Worm (Caenorhabditis elegans): ENCODE measurements around the gene swsn-1.

The swsn-1 gene

DNA sequence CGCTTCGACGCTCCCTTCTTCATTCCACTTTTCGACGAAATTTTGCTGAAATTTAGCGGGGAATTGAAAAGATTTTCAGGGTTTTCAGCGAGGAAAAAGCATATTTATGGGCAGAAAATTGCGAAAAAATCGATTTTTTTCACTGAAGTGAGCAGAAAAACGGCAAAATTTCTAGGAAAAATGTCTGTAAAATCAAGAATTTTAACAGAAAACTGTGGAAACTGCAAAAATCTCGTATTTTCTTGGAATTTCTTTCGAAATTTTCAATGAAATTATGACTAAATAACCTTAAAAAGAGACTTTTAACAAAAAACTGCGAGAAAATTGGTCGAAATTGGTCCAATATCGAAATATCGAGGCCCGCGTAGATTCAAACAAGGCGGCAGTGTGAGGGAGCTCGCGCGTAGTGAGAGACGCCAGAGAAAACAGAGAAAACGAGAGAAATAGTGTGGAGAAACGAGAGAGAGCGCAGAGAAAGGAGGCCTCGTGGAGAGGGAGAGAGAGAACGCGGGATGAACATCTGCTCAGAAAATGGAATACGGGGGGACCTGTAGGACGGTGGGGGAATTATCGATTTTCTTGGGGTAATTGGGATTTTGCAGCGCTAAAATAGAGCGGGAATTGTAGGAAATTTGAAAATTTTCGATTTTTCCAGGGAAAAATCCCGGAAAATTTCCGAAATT lies at the start of gene swsn-1 (continued):
- TF ChIP-seq F49E8.2 (tag; optimal IDR thresholded peaks at IDR 0.05; ENCODE audit: borderline replicate concordance), result no peak
- TF ChIP-seq spr-1 (tag; optimal IDR thresholded peaks at IDR 0.05), result no peak
- no peak for TF ChIP-seq ces-1 (GFP tag; optimal IDR thresholded peaks at IDR 0.05)
- TF ChIP-seq ama-1 (optimal IDR thresholded peaks at IDR 0.05), result no peak

DNA sequence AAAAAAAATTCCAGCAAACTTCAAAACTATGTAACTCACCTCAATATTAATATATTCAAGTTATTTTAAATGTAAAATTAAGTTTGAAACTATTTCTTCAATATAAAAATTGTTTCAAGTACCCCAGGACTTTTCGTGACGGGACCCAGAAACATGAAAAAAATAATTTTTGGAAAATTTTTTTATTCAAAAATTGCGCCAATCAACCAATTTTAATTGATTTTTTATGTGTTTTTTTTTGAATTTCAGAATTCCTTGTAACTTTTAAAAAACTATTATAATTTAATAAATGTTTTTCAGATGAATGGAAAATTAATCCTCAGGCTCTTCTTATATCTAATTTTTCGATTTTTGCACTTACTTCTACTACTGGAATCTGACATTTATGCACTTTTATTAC lies 48.4 kb upstream of the swsn-1 start, which contains the start of gene ZC15.5:
Gene ZC15.5 (plus strand): TSS at position 301 of the 400 bp plus-strand sequence.
- TF ChIP-seq F37D6.2 (tag; optimal IDR thresholded peaks at IDR 0.05), result no peak
- no peak for TF ChIP-seq mxl-3 (GFP tag; optimal IDR thresholded peaks at IDR 0.05)
- TF ChIP-seq spr-1 (tag; optimal IDR thresholded peaks at IDR 0.05), result no peak
- no peak for TF ChIP-seq lin-13 (GFP tag; optimal IDR thresholded peaks at IDR 0.05)
- TF ChIP-seq F49E8.2 (tag; optimal IDR thresholded peaks at IDR 0.05; ENCODE audit: borderline replicate concordance), result no peak
- no peak for TF ChIP-seq zfp-3 (GFP tag; conservative IDR thresholded peaks at IDR 0.05)
- TF ChIP-seq ZK337.2 (GFP tag; IDR thresholded peaks at IDR 0.05), result no peak
- TF ChIP-seq ztf-11 (tag; optimal IDR thresholded peaks at IDR 0.05), result no peak
- no peak for TF ChIP-seq ctbp-1 (GFP tag; IDR thresholded peaks at IDR 0.05)
- TF ChIP-seq ztf-7 (tag; optimal IDR thresholded peaks at IDR 0.05), result no peak
- TF ChIP-seq daf-19 (GFP tag; conservative IDR thresholded peaks at IDR 0.05), result no peak
- TF ChIP-seq mes-2 (tag; optimal IDR thresholded peaks at IDR 0.05; ENCODE audit: poor library complexity, severe bottlenecking), result no peak
- no peak for TF ChIP-seq php-3 (GFP tag; IDR thresholded peaks at IDR 0.05)
- no peak for TF ChIP-seq nhr-10 (tag; optimal IDR thresholded peaks at IDR 0.05)
- TF ChIP-seq fos-1 (tag; optimal IDR thresholded peaks at IDR 0.05), result no peak
- TF ChIP-seq ZK546.5 (tag; optimal IDR thresholded peaks at IDR 0.05), result no peak
- no peak for TF ChIP-seq tra-1 (GFP tag; IDR thresholded peaks at IDR 0.05)
- TF ChIP-seq Y75B8A.6 (GFP tag; IDR thresholded peaks at IDR 0.05), result no peak

DNA sequence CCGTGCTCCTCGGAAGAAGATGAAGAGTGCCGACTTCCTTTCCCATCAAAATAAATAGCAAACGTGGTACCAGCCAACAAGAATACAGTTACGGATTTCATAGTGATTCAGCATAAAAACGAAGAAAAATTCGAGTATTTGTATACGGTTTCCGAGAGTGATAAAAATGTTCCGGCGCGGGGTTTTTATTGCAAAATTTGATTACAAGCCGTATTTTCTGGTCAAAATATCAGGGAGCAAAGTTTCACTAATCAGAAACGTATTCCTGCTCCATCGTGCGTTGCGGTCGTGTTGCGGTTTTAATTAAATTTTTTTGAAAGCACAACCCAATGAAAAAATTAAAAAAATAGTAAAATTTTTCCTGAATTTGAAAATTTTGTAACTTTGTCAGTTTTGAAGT lies 45.1 kb upstream of the swsn-1 start, which contains the start of gene clec-261:
Gene clec-261 (minus strand): TSS at position 101 of the 400 bp plus-strand sequence.
- TF ChIP-seq fkh-10 (GFP tag; optimal IDR thresholded peaks at IDR 0.05) (no peak), Y105C5A.15 (GFP tag; IDR thresholded peaks at IDR 0.05) (no peak), ceh-62 (tag; optimal IDR thresholded peaks at IDR 0.05) (no peak), ceh-20 (GFP tag; IDR thresholded peaks at IDR 0.05) (no peak), nhr-48 (tag; optimal IDR thresholded peaks at IDR 0.05) (no peak), ztf-7 (tag; optimal IDR thresholded peaks at IDR 0.05) (no peak), lir-3 (tag; optimal IDR thresholded peaks at IDR 0.05) (no peak), attf-4 (tag; optimal IDR thresholded peaks at IDR 0.05) (no peak), vab-7 (GFP tag; IDR thresholded peaks at IDR 0.05) (no peak), T20F7.1 (GFP tag; optimal IDR thresholded peaks at IDR 0.05) (no peak), lsy-2 (tag; optimal IDR thresholded peaks at IDR 0.05) (no peak), arid-1 (GFP tag; conservative IDR thresholded peaks at IDR 0.05) (no peak), php-3 (GFP tag; IDR thresholded peaks at IDR 0.05) (no peak), tra-1 (GFP tag; IDR thresholded peaks at IDR 0.05) (no peak), ama-1 (optimal IDR thresholded peaks at IDR 0.05) (no peak), nhr-76 (tag; optimal IDR thresholded peaks at IDR 0.05) (no peak), mep-1 (tag; optimal IDR thresholded peaks at IDR 0.05) (no peak), daf-12 (tag; optimal IDR thresholded peaks at IDR 0.05) (no peak)

DNA sequence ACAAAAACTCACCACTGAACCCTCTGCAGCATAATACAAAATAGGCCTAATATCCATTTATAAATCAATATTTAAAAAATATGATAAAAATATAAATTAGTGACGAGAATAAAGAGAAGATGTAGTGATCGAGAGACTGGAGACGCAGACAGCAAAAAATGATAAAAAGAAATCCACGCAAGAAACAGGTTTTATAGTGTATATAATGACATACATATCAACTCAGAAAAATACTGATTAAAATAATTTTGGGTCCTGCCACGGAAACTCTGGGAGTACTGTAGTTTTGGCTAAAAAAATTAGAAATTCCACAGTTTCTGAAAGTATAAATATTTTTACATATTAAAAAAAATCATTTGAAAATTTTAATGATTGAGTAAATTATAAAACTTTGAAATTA lies 40.0 kb upstream of the swsn-1 start, which contains the start of gene mlt-4:
Gene mlt-4 (minus strand): TSS at position 101 of the 400 bp plus-strand sequence.
- TF ChIP-seq mxl-3 (GFP tag; optimal IDR thresholded peaks at IDR 0.05) (no peak), snpc-1.2 (GFP tag; IDR thresholded peaks at IDR 0.05) (no peak), jun-1 (tag; optimal IDR thresholded peaks at IDR 0.05) (no peak), dpl-1 (GFP tag; optimal IDR thresholded peaks at IDR 0.05) (no peak), nhr-76 (tag; optimal IDR thresholded peaks at IDR 0.05) (no peak), nhr-25 (tag; optimal IDR thresholded peaks at IDR 0.05; ENCODE audit: borderline replicate concordance, insufficient read depth) (no peak), Y48G9A.11 (GFP tag; IDR thresholded peaks at IDR 0.05) (no peak), nhr-6 (tag; optimal IDR thresholded peaks at IDR 0.05) (no peak), T20F7.1 (GFP tag; optimal IDR thresholded peaks at IDR 0.05) (no peak), F49E8.2 (tag; optimal IDR thresholded peaks at IDR 0.05; ENCODE audit: borderline replicate concordance) (no peak), madf-5 (GFP tag; IDR thresholded peaks at IDR 0.05) (no peak), saeg-2 (GFP tag; IDR thresholded peaks at IDR 0.05) (no peak), aly-2 (tag; optimal IDR thresholded peaks at IDR 0.05) (no peak), snpc-4 (tag; optimal IDR thresholded peaks at IDR 0.05) (no peak), unc-62 (GFP tag; optimal IDR thresholded peaks at IDR 0.05 in 1 of 2) (no peak), unc-62 (tag; optimal IDR thresholded peaks at IDR 0.05) (no peak), mdl-1 (tag; optimal IDR thresholded peaks at IDR 0.05) (no peak)
